Worm (Caenorhabditis elegans): ENCODE data around the gene T14G12.12.
A peak's percentile ranks its signal among the peaks of the same experiment; 100 is the strongest.

T14G12.12 gene

DNA sequence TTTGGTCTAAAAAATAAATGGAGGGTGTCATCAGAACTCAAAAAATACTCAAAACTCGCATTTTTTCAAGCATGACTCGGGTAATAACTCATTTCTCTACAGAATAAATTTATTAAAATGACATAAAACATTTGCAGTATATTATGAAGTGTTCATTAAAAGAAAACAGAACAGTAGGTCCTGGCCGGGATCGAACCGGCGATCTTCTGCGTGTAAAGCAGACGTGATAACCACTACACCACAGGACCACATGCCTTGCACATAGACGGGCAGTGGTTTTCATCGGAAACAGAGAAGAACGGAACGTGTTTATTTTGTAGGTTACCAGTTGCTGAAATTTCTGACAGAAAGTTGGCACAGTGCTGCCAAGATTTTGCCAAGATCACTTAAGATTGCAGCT is 35.1 kb upstream of the T14G12.12 start:
- TF ChIP-seq madf-2 (tag; optimal IDR thresholded peaks at IDR 0.05) (no peak), ceh-9 (tag; optimal IDR thresholded peaks at IDR 0.05) (no peak), C38D4.7 (GFP tag; optimal IDR thresholded peaks at IDR 0.05) (no peak), pag-3 (tag; optimal IDR thresholded peaks at IDR 0.05; ENCODE audit: borderline replicate concordance) (no peak)

DNA sequence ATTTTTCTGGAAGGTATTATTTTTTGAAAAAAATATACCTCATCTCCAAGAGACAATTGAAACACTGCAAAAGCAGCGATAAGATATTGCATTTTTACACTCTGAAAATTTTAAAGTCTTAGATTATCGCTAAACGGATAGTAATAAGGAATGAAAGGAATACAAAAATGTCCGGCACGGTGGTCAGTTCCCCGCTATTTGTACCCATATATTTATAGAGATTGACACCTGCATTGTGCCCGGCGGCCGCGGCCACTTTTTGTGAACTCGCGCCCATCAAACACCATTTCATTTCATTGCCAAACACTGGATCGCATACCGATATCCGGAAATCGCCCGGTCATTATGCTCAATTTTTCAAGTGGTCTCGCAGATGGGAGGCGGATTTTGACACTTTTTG is 34.4 kb upstream of the T14G12.12 start, which contains the start of gene idpp-5:
TSS of gene idpp-5 (minus strand) at position 101 of the 400 bp plus-strand sequence.
- TF ChIP-seq mec-3 (tag; optimal IDR thresholded peaks at IDR 0.05; ENCODE audit: borderline replicate concordance), result no peak
- no peak for TF ChIP-seq ceh-30 (tag; optimal IDR thresholded peaks at IDR 0.05)
- no peak for TF ChIP-seq pros-1 (tag; optimal IDR thresholded peaks at IDR 0.05)
- TF ChIP-seq K09A11.1 (tag; optimal IDR thresholded peaks at IDR 0.05; ENCODE audit: insufficient read depth), result no peak
- TF ChIP-seq ceh-2 (tag; optimal IDR thresholded peaks at IDR 0.05), result no peak
- no peak for TF ChIP-seq syd-9 (tag; optimal IDR thresholded peaks at IDR 0.05)
- TF ChIP-seq hlh-6 (tag; optimal IDR thresholded peaks at IDR 0.05), result no peak
- no peak for TF ChIP-seq ceh-9 (tag; optimal IDR thresholded peaks at IDR 0.05)
- no peak for TF ChIP-seq nhr-11 (tag; optimal IDR thresholded peaks at IDR 0.05)
- TF ChIP-seq sox-4 (tag; optimal IDR thresholded peaks at IDR 0.05), result no peak
- no peak for TF ChIP-seq rnt-1 (tag; optimal IDR thresholded peaks at IDR 0.05)
- TF ChIP-seq fkh-6 (tag; optimal IDR thresholded peaks at IDR 0.05), result no peak
- no peak for TF ChIP-seq dve-1 (tag; optimal IDR thresholded peaks at IDR 0.05)

DNA sequence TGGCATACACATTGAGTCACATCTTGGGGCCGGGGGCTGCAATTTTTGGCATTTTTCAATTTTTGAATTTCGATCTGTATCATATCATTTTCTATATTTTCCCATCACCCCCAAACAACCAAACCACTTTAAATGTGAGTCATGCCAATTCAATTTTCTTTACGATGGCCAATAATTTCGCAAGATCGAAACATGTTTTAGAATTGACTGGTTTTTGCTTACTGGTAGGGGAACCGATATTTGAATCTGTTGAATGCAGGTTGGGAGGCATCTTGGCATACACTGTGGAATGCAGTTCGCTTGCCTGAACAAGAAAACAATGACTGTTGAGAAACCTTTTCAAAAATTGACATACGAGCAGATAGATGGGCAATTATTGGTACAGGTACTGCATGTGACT is 32.8 kb upstream of the T14G12.12 start:
- TF ChIP-seq C38D4.7 (GFP tag; optimal IDR thresholded peaks at IDR 0.05), result no peak
- TF ChIP-seq ama-1 (optimal IDR thresholded peaks at IDR 0.05), result no peak
- TF ChIP-seq pat-9 (tag; optimal IDR thresholded peaks at IDR 0.05), result no peak
- no peak for TF ChIP-seq ceh-48 (tag; optimal IDR thresholded peaks at IDR 0.05)
- TF ChIP-seq ceh-45 (GFP tag; IDR thresholded peaks at IDR 0.05), result no peak
- TF ChIP-seq hlh-30 (tag; optimal IDR thresholded peaks at IDR 0.05; ENCODE audit: insufficient read depth), result no peak
- TF ChIP-seq nhr-232 (tag; optimal IDR thresholded peaks at IDR 0.05), result no peak
- TF ChIP-seq tbx-7 (tag; optimal IDR thresholded peaks at IDR 0.05), result no peak
- no peak for TF ChIP-seq dmd-4 (tag; optimal IDR thresholded peaks at IDR 0.05; ENCODE audit: borderline replicate concordance)
- no peak for TF ChIP-seq tbx-2 (tag; optimal IDR thresholded peaks at IDR 0.05)
- no peak for TF ChIP-seq elt-4 (tag; optimal IDR thresholded peaks at IDR 0.05)

DNA sequence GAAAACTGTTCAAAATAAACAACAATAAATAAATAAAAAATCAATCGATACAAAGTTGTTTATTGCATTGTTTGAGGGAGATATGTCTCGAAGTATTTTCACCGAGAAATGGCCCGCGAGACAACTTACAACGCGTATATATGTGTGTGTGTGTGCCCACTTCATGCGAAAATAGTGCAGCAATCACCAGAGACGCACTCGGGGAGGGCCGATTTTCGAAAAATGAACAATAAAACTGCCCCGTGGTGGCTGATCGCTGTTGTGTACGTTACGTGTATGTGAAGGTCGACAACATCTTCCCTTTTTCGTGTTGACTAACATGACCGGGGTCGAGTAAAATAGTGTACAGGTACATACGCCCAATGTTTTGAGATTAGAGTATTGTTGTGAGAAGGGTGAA is 30.2 kb upstream of the T14G12.12 start:
- TF ChIP-seq K09A11.1 (tag; optimal IDR thresholded peaks at IDR 0.05; ENCODE audit: insufficient read depth) (no peak), ceh-18 (tag; optimal IDR thresholded peaks at IDR 0.05) (peak; percentile 48), dve-1 (tag; optimal IDR thresholded peaks at IDR 0.05) (peak; percentile 13), unc-42 (tag; optimal IDR thresholded peaks at IDR 0.05) (no peak), hlh-30 (tag; optimal IDR thresholded peaks at IDR 0.05; ENCODE audit: insufficient read depth) (no peak), K02D7.2 (tag; optimal IDR thresholded peaks at IDR 0.05) (no peak), elt-2 (tag; optimal IDR thresholded peaks at IDR 0.05) (no peak), tbx-7 (tag; optimal IDR thresholded peaks at IDR 0.05) (no peak), hlh-6 (tag; optimal IDR thresholded peaks at IDR 0.05) (no peak), tbx-2 (tag; optimal IDR thresholded peaks at IDR 0.05) (peak; percentile 16)

DNA sequence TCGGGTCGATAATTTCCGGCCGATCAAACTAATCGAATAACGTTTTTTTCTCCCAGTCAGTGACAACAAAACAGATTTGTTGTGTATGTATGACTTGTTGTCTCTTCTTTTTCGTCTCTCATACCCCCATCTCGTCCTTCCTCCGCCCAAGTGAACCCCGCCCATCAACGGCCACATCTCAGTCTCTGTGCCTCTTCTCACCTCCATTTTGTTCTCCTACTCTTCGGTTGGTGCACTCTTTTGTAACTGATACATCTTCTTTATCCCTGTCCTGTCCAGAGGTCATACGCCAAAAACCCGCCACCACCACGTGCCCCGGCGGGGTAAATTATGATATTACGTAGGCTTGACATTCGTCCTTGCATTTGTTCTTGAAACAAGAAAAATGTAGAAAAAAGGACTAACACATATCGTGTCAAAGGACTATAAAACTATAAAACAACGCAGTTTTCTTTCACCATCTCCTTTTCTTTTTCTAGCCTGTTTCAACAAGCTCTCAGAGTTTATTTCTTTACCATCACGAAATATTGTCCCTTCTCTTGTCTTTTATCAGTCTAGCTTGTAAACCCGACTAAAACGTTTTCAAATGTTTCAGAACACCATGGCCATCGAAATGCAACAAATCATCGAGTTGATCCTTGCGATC is 29.3 kb upstream of the T14G12.12 start, which contains the start of gene pmpl-1:
TSS of gene pmpl-1 (plus strand) at position 596 of the 646 bp plus-strand sequence.
- TF ChIP-seq unc-3 (GFP tag; conservative IDR thresholded peaks at IDR 0.05), result no peak
- no peak for TF ChIP-seq unc-3 (tag; optimal IDR thresholded peaks at IDR 0.05)
- no peak for TF ChIP-seq lim-6 (tag; optimal IDR thresholded peaks at IDR 0.05)
- TF ChIP-seq C08G9.2 (tag; optimal IDR thresholded peaks at IDR 0.05), result no peak
- no peak for TF ChIP-seq sox-4 (tag; optimal IDR thresholded peaks at IDR 0.05)
- no peak for TF ChIP-seq lin-11 (tag; optimal IDR thresholded peaks at IDR 0.05)
- no peak for TF ChIP-seq syd-9 (tag; optimal IDR thresholded peaks at IDR 0.05)
- TF ChIP-seq ahr-1 (tag; optimal IDR thresholded peaks at IDR 0.05), result no peak
- TF ChIP-seq nhr-11 (tag; optimal IDR thresholded peaks at IDR 0.05), result no peak
- no peak for TF ChIP-seq elt-4 (tag; optimal IDR thresholded peaks at IDR 0.05)
- TF ChIP-seq eyg-1 (tag; optimal IDR thresholded peaks at IDR 0.05), result no peak
- no peak for TF ChIP-seq zip-5 (tag; optimal IDR thresholded peaks at IDR 0.05)
- no peak for TF ChIP-seq K02D7.2 (tag; optimal IDR thresholded peaks at IDR 0.05)
- TF ChIP-seq che-1 (tag; optimal IDR thresholded peaks at IDR 0.05), result no peak
- TF ChIP-seq mec-3 (tag; optimal IDR thresholded peaks at IDR 0.05; ENCODE audit: borderline replicate concordance), result no peak
- TF ChIP-seq odd-2 (tag; optimal IDR thresholded peaks at IDR 0.05), result no peak
- TF ChIP-seq gmeb-2 (tag; optimal IDR thresholded peaks at IDR 0.05), result no peak
- TF ChIP-seq elt-2 (tag; optimal IDR thresholded peaks at IDR 0.05), result no peak
- no peak for TF ChIP-seq sox-2 (GFP tag; IDR thresholded peaks at IDR 0.05)
- no peak for TF ChIP-seq nfya-1 (tag; optimal IDR thresholded peaks at IDR 0.05)
- peak; percentile 35 for TF ChIP-seq ceh-18 (tag; optimal IDR thresholded peaks at IDR 0.05)
- no peak for TF ChIP-seq fkh-10 (GFP tag; optimal IDR thresholded peaks at IDR 0.05)
